Fruit fly (Drosophila melanogaster): ENCODE measurements around the gene Jig.

The Jig gene

DNA sequence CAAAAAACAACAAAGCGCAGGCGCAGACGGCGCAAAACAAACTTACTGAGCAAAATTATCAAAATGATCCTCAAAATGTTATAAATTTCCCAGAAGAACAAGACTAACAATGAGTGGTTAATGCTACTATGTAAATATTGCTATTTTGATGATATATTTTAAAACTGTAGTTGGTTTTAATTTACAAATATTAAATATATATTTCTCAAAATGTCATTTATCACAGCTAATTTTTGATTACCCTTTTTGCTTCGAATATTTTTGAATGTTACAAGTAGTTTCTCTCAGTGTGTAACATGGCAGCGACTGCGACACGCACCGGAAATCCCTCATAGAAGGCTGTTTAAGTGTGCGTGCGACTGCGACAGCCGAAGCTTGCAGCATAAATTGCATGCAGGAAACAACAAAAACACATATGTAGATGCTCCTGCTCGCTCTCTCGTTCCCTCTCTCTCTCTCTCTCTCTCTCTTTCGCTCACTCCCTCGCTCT lies 37.2 kb downstream of the Jig start (continued):
- TF ChIP-seq CG2202 (tag; optimal IDR thresholded peaks at IDR 0.05) (no peak), dmrt11E (tag; optimal IDR thresholded peaks at IDR 0.05) (peak; percentile 68), tup (GFP tag; optimal IDR thresholded peaks at IDR 0.05) (no peak), klu (GFP tag; IDR thresholded peaks at IDR 0.05) (peak; percentile 32; the same call in 1 of the 2 replicates), Eip74EF (GFP tag; optimal IDR thresholded peaks at IDR 0.05) (peak in 1 of 2 experiments; percentile 17), HmgZ (tag; optimal IDR thresholded peaks at IDR 0.05) (no peak), gro (GFP tag; optimal IDR thresholded peaks at IDR 0.05) (no peak), CG13424 (tag; optimal IDR thresholded peaks at IDR 0.05) (peak; percentile 35), Nf-YA (GFP tag; IDR thresholded peaks at IDR 0.05) (no peak), bigmax (GFP tag; optimal IDR thresholded peaks at IDR 0.05) (no peak), B-H1 (GFP tag; IDR thresholded peaks at IDR 0.05) (no peak), CG15696 (tag; optimal IDR thresholded peaks at IDR 0.05) (peak; percentile 0), Ets65A (GFP tag) (peak; percentile 85), jumu (GFP tag; optimal IDR thresholded peaks at IDR 0.05) (no peak), Med (GFP tag) (peak; percentile 63), tin (GFP tag; optimal IDR thresholded peaks at IDR 0.05) (no peak), nom (GFP tag; optimal IDR thresholded peaks at IDR 0.05) (peak; percentile 7), NfI (GFP tag; optimal IDR thresholded peaks at IDR 0.05) (no peak), Ada2b (GFP tag; IDR thresholded peaks at IDR 0.05) (0 out of 2 replicates have a peak, but pooled peaks have one; percentile 10), CkIIα-i1 (GFP tag; IDR thresholded peaks at IDR 0.05) (no peak), CG16779 (GFP tag; IDR thresholded peaks at IDR 0.05) (no peak), CG3726 (GFP tag; IDR thresholded peaks at IDR 0.05) (no peak), Lpt (GFP tag; optimal IDR thresholded peaks at IDR 0.05) (no peak), slp2 (GFP tag; optimal IDR thresholded peaks at IDR 0.05) (no peak), CG8089 (GFP tag; optimal IDR thresholded peaks at IDR 0.05) (no peak), ken (GFP tag; IDR thresholded peaks at IDR 0.05) (no peak), esg (GFP tag; conservative IDR thresholded peaks at IDR 0.05) (no peak), Tbp (GFP tag; optimal IDR thresholded peaks at IDR 0.05) (no peak), hth (optimal IDR thresholded peaks at IDR 0.05) (no peak), tap (tag; optimal IDR thresholded peaks at IDR 0.05) (no peak), ewg (GFP tag; optimal IDR thresholded peaks at IDR 0.05) (peak; percentile 45), Atf6 (GFP tag; IDR thresholded peaks at IDR 0.05) (no peak), CG32772 (GFP tag; IDR thresholded peaks at IDR 0.05) (no peak), crc (GFP tag; optimal IDR thresholded peaks at IDR 0.05) (no peak), Xrp1 (GFP tag; IDR thresholded peaks at IDR 0.05) (peak; percentile 67), bowl (GFP tag; IDR thresholded peaks at IDR 0.05) (no peak), Dbx (GFP tag; IDR thresholded peaks at IDR 0.05) (no peak), CHES-1-like (GFP tag; optimal IDR thresholded peaks at IDR 0.05) (no peak), CG43689 (GFP tag; IDR thresholded peaks at IDR 0.05) (no peak), CG14441 (GFP tag; IDR thresholded peaks at IDR 0.05) (no peak), onecut (GFP tag; IDR thresholded peaks at IDR 0.05) (peak; percentile 27; the same call in 1 of the 2 replicates), mld (GFP tag; IDR thresholded peaks at IDR 0.05; ENCODE audit: partially characterized antibody) (no peak), az2 (GFP tag; optimal IDR thresholded peaks at IDR 0.05) (peak; percentile 33), CG34224 (GFP tag; IDR thresholded peaks at IDR 0.05; ENCODE audit: partially characterized antibody) (no peak), CG7556 (GFP tag; optimal IDR thresholded peaks at IDR 0.05) (peak; percentile 45), Hr51 (GFP tag; optimal IDR thresholded peaks at IDR 0.05) (peak in 1 of 2 experiments; percentile 53), Trl (optimal IDR thresholded peaks at IDR 0.05) (peak; percentile 49 to 50), Trl (GFP tag; optimal IDR thresholded peaks at IDR 0.05) (no peak), ems (GFP tag; optimal IDR thresholded peaks at IDR 0.05) (no peak), Dip2 (GFP tag; IDR thresholded peaks at IDR 0.05) (no peak), tio (GFP tag; optimal IDR thresholded peaks at IDR 0.05) (peak; percentile 19), ssp (GFP tag; IDR thresholded peaks at IDR 0.05) (no peak), CG14014 (GFP tag; IDR thresholded peaks at IDR 0.05) (no peak)
